Worm (Caenorhabditis elegans): Measurements from ENCODE around the gene D1014.2.

The D1014.2 gene

DNA sequence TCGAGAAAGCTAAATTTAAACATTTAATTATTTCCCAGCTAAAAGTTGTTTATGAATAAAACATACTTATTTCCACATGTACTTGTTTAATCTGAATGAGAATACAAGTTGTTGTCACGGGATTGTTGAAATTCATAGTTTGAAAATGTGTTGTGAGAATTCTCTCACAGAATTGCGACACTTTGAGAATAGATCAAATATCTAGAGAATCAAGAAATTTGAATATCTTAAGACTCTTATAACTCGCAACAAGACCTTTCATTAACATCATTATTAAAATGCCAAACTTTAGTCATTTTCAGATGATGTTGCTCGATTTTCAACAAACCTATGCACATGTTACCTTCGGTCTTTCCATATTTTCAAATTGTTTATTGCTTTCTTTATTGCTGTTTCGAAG lies 40.7 kb upstream of the D1014.2 start, which contains the start of gene str-90:
Gene str-90 (plus strand): TSS at position 301 of the 400 bp plus-strand sequence.
- TF ChIP-seq efl-1 (optimal IDR thresholded peaks at IDR 0.05), result no peak
- TF ChIP-seq efl-1 (GFP tag; optimal IDR thresholded peaks at IDR 0.05 in 1 of 2), result no peak
- TF ChIP-seq mab-9 (GFP tag; IDR thresholded peaks at IDR 0.05), result no peak
- TF ChIP-seq tlp-1 (tag; optimal IDR thresholded peaks at IDR 0.05), result no peak
- no peak for TF ChIP-seq fos-1 (tag; optimal IDR thresholded peaks at IDR 0.05)
- no peak for TF ChIP-seq C34B4.2 (tag; optimal IDR thresholded peaks at IDR 0.05)
- TF ChIP-seq irx-1 (tag; optimal IDR thresholded peaks at IDR 0.05), result no peak
- TF ChIP-seq nhr-85 (tag), result no peak
- TF ChIP-seq lin-13 (GFP tag; optimal IDR thresholded peaks at IDR 0.05), result no peak
- no peak for TF ChIP-seq lin-15B (tag; optimal IDR thresholded peaks at IDR 0.05)
- TF ChIP-seq jun-1 (tag; optimal IDR thresholded peaks at IDR 0.05), result no peak
- no peak for TF ChIP-seq nhr-84 (tag; optimal IDR thresholded peaks at IDR 0.05)
- TF ChIP-seq ceh-8 (GFP tag; optimal IDR thresholded peaks at IDR 0.05), result no peak

DNA sequence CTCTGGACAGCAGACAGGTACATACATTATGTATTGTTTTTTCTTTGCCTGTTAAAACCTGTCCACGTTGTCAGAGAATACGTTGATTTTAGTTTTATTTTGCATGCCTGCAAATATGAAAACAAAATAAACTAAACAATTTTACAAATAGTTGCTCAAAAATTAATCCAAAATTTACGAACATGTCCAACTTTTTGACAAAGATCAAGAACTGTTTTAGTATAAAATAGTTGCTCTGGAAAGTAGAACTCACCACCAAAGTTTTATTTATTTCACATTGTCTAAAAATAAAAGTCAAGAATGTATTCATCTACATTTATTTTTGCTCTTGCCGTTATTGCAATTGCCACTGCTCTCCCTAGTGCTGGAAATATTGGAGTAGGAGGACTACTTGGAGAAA lies 39.2 kb upstream of the D1014.2 start, which contains the start of gene srlf-16:
Gene srlf-16 (plus strand): TSS at position 301 of the 400 bp plus-strand sequence.
- no peak for TF ChIP-seq ets-5 (GFP tag; IDR thresholded peaks at IDR 0.05)
- no peak for TF ChIP-seq aly-2 (tag; optimal IDR thresholded peaks at IDR 0.05)
- no peak for TF ChIP-seq lin-39 (tag; optimal IDR thresholded peaks at IDR 0.05)
- no peak for TF ChIP-seq snu-23 (GFP tag; optimal IDR thresholded peaks at IDR 0.05)
- TF ChIP-seq pqm-1 (tag; optimal IDR thresholded peaks at IDR 0.05), result no peak
- no peak for TF ChIP-seq xbp-1 (tag; optimal IDR thresholded peaks at IDR 0.05)
- TF ChIP-seq nhr-71 (tag; optimal IDR thresholded peaks at IDR 0.05), result no peak
- no peak for TF ChIP-seq vab-15 (tag; optimal IDR thresholded peaks at IDR 0.05)
- TF ChIP-seq nhr-28 (tag; optimal IDR thresholded peaks at IDR 0.05), result no peak
- TF ChIP-seq lir-3 (tag; optimal IDR thresholded peaks at IDR 0.05; ENCODE audit: poor library complexity), result no peak
- TF ChIP-seq pag-3 (tag; optimal IDR thresholded peaks at IDR 0.05; ENCODE audit: borderline replicate concordance, insufficient read depth), result no peak
- no peak for TF ChIP-seq nhr-19 (GFP tag; conservative IDR thresholded peaks at IDR 0.05)
- no peak for TF ChIP-seq efl-1 (optimal IDR thresholded peaks at IDR 0.05)
- no peak for TF ChIP-seq efl-1 (GFP tag; optimal IDR thresholded peaks at IDR 0.05 in 1 of 2)
- TF ChIP-seq fkh-10 (GFP tag; optimal IDR thresholded peaks at IDR 0.05), result no peak
- TF ChIP-seq hlh-4 (tag; optimal IDR thresholded peaks at IDR 0.05), result no peak
- no peak for TF ChIP-seq C16A3.4 (tag; optimal IDR thresholded peaks at IDR 0.05)

ce11 chrV:8108670-8109069 lies 35.0 kb upstream of the D1014.2 start, which contains the start of gene myo-5:
TSS of gene myo-5 (plus strand) at chrV:8108970.
- no peak for TF ChIP-seq lin-35 (GFP tag; optimal IDR thresholded peaks at IDR 0.05)
- no peak for TF ChIP-seq nhr-84 (tag; optimal IDR thresholded peaks at IDR 0.05)
- TF ChIP-seq efl-1 (optimal IDR thresholded peaks at IDR 0.05), result no peak
- peak in 1 of 2 experiments; percentile 15 for TF ChIP-seq efl-1 (GFP tag; optimal IDR thresholded peaks at IDR 0.05 in 1 of 2)
- no peak for TF ChIP-seq nhr-237 (tag; optimal IDR thresholded peaks at IDR 0.05)
- no peak for TF ChIP-seq hlh-17 (GFP tag; optimal IDR thresholded peaks at IDR 0.05; ENCODE audit: borderline replicate concordance)
- no peak for TF ChIP-seq egl-13 (tag; optimal IDR thresholded peaks at IDR 0.05)
- no peak for TF ChIP-seq egl-27 (tag; optimal IDR thresholded peaks at IDR 0.05)

DNA sequence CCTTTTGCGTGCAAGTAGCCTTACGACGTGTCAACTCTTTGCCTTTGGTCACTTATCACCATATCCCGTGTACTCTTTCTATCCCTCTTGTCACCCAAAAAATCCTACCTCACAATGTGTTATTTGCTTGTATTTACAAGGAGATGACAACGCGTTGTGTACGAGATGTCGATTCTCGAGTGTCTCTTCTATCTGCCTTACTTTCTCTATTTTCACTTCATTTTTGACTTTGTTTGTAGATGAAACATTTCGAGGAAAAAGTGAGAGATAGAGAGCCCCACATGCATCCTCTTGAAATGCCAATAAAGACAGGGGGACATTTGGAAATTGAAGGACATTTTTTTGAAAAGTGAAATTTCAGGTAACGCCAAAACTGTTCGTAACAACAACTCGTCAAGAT lies 32.9 kb upstream of the D1014.2 start:
- TF ChIP-seq mef-2 (tag; optimal IDR thresholded peaks at IDR 0.05) (no peak), nhr-77 (tag; optimal IDR thresholded peaks at IDR 0.05) (peak; percentile 74), tbx-2 (tag; optimal IDR thresholded peaks at IDR 0.05) (peak; percentile 34)

- TF ChIP-seq nhr-71 (tag; optimal IDR thresholded peaks at IDR 0.05) (no peak), mef-2 (tag; optimal IDR thresholded peaks at IDR 0.05) (no peak), blmp-1 (tag; optimal IDR thresholded peaks at IDR 0.05) (no peak), ceh-90 (tag; optimal IDR thresholded peaks at IDR 0.05) (no peak)
Measured at ce11 chrV:8114542-8114941, 29.2 kb upstream of the D1014.2 start.
